Worm (Caenorhabditis elegans): Measurements from ENCODE around the gene ZC404.15.

DNA sequence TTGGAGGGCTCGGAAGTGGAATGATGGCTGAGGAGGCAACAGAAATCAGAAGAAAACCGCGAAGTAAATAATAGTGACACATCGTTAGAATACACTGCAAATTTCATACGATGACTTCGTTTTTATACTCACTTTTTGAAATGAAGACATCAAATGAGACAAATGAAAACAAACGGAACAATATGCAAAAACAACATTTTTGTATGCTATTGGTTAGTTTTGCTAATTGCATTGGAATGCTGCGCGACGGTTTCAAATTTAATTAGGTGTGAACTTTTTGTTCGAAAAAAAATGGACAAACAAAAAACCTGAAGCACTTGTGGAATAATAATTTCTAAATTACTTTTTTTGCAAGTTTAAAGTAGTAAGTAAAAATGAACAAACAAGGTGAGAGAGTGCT, 47.3 kb upstream of the ZC404.15 start, which contains the start of gene grl-8:
- TF ChIP-seq unc-62 (GFP tag; optimal IDR thresholded peaks at IDR 0.05) (no peak), elt-3 (tag; optimal IDR thresholded peaks at IDR 0.05) (no peak), ZK546.5 (tag; optimal IDR thresholded peaks at IDR 0.05) (no peak), nhr-11 (tag; optimal IDR thresholded peaks at IDR 0.05) (no peak), snpc-4 (tag; optimal IDR thresholded peaks at IDR 0.05) (no peak), blmp-1 (tag; optimal IDR thresholded peaks at IDR 0.05; ENCODE audit: insufficient read depth) (no peak), ceh-82 (tag; optimal IDR thresholded peaks at IDR 0.05) (no peak), lsy-2 (tag; optimal IDR thresholded peaks at IDR 0.05) (no peak)

Measured in whole organism, L2 larva.